Worm (Caenorhabditis elegans) whole organism, late embryonic: ENCODE data around the gene rei-2.

Experiments
- ama-1 ChIP-seq: fragments of 150-350 bp; optimal IDR thresholded peaks from 2 replicates; lab custom pipeline; 2014
- elt-2 ChIP-seq: sonication (generic microtip); optimal IDR thresholded peaks from 2 replicates; lab custom pipeline; 2016; ENCODE audit warnings: missing genetic modification reagents, missing genetic modification characterization, missing compliant biosample characterization
- fkh-10 ChIP-seq: fragments of 150-350 bp; optimal IDR thresholded peaks from 2 replicates; lab custom pipeline; 2014; ENCODE audit warnings: missing biosample characterization, missing genetic modification reagents, missing genetic modification characterization
- nfya-1 ChIP-seq: sonication (generic microtip); optimal IDR thresholded peaks from 2 replicates; lab custom pipeline; 2017; ENCODE audit warnings: missing genetic modification characterization, mild to moderate bottlenecking, missing compliant biosample characterization, antibody characterized with exemption, moderate library complexity
- nhr-11 ChIP-seq: fragments of 150-350 bp; optimal IDR thresholded peaks from 2 replicates; lab custom pipeline; 2014; ENCODE audit warnings: missing biosample characterization, missing genetic modification characterization
- pha-2 ChIP-seq: sonication (generic microtip); optimal IDR thresholded peaks from 2 replicates; lab custom pipeline; 2017; ENCODE audit warnings: mild to moderate bottlenecking, missing genetic modification characterization, missing compliant biosample characterization
- sdc-2 ChIP-seq: sonication (generic microtip); optimal IDR thresholded peaks from 2 replicates; lab custom pipeline; 2016; ENCODE audit warnings: missing genotype, missing genetic modification characterization, missing compliant biosample characterization
- unc-55 ChIP-seq: sonication (generic microtip); optimal IDR thresholded peaks from 2 replicates; lab custom pipeline; 2017; ENCODE audit warnings: missing biosample characterization, missing genetic modification reagents, missing genetic modification characterization
- unc-86 ChIP-seq: sonication (generic microtip); optimal IDR thresholded peaks from 2 replicates; lab custom pipeline; 2016; ENCODE audit warnings: missing genetic modification characterization, missing compliant biosample characterization
- ztf-16 ChIP-seq: sonication (generic microtip); optimal IDR thresholded peaks from 2 replicates; lab custom pipeline; 2017; ENCODE audit warnings: missing genetic modification characterization, missing compliant biosample characterization

DNA sequence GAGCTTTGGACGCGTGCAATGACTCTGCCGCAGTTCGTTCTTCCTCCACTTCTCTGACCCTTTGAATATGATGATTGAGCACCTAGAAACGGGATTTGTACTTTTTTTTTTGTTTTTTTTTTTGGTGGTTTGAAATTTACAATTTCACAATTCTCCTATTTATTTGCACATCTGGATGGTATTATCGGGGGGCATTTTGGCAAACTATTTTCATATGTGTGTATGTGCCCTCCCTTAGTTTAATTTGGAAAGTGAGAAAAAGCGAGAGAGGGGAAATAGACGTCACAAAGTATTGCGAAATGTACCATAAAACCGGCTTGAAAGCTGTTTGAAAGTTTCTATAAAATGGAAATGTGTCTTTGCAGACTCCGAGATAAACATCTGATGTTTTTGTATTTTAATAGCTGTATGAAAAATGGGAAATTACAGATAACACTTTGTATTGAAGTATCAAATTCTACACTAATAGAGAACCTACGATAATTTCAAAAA, 1.5 kb downstream of the rei-2 start:
- TF ChIP-seq fkh-10 (GFP tag; lab: Kevin White, UChicago) (no peak), pha-2 (no peak), unc-86 (no peak), nfya-1 (tag; lab: Kevin White, UChicago) (no peak), ztf-16 (tag; lab: Kevin White, UChicago) (no peak), nhr-11 (no peak), ama-1 (lab: Kevin White, UChicago) (no peak), sdc-2 (tag; lab: Kevin White, UChicago) (no peak), elt-2 (tag; lab: Kevin White, UChicago) (no peak), unc-55 (GFP tag; lab: Kevin White, UChicago) (no peak)
